Fruit fly (Drosophila melanogaster): ENCODE measurements around the gene Rbp9.

The Rbp9 gene

dm6 chr2L:2979091-2979490 is 24.5 kb downstream of the Rbp9 start, which contains the start of gene CG9643 (continued):
- TF ChIP-seq CG1024 (GFP tag; IDR thresholded peaks at IDR 0.05) (0 out of 2 replicates have a peak, but pooled peaks have one; percentile 11), p53 (GFP tag; optimal IDR thresholded peaks at IDR 0.05) (no peak), tll (GFP tag; optimal IDR thresholded peaks at IDR 0.05) (no peak), CG17328 (GFP tag; IDR thresholded peaks at IDR 0.05) (no peak), fd3F (GFP tag; optimal IDR thresholded peaks at IDR 0.05) (no peak), MESR4 (GFP tag; optimal IDR thresholded peaks at IDR 0.05) (peak; percentile 61), CG7839 (tag; optimal IDR thresholded peaks at IDR 0.05) (no peak), eve (GFP tag; optimal IDR thresholded peaks at IDR 0.05) (no peak), CG11456 (GFP tag; IDR thresholded peaks at IDR 0.05) (no peak), CG1647 (GFP tag; optimal IDR thresholded peaks at IDR 0.05) (no peak), unc-4 (GFP tag; IDR thresholded peaks at IDR 0.05; ENCODE audit: partially characterized antibody) (0 out of 2 replicates have a peak, but pooled peaks have one; percentile 27), prd (optimal IDR thresholded peaks at IDR 0.05) (no peak), prd (GFP tag; IDR thresholded peaks at IDR 0.05) (no peak), inv (GFP tag; IDR thresholded peaks at IDR 0.05; ENCODE audit: partially characterized antibody) (no peak), chm (GFP tag; IDR thresholded peaks at IDR 0.05) (no peak), CG18262 (tag; optimal IDR thresholded peaks at IDR 0.05) (no peak), Dbx (GFP tag; IDR thresholded peaks at IDR 0.05) (no peak), Fer2 (tag; optimal IDR thresholded peaks at IDR 0.05) (no peak), H15 (GFP tag; IDR thresholded peaks at IDR 0.05) (no peak), pfk (GFP tag; optimal IDR thresholded peaks at IDR 0.05) (peak; percentile 98), zfh2 (GFP tag; optimal IDR thresholded peaks at IDR 0.05) (no peak), exex (tag; optimal IDR thresholded peaks at IDR 0.05) (no peak), Xrp1 (GFP tag; IDR thresholded peaks at IDR 0.05) (no peak), HmgZ (tag; optimal IDR thresholded peaks at IDR 0.05) (peak; percentile 7), CG8281 (tag; optimal IDR thresholded peaks at IDR 0.05) (no peak), amos (GFP tag; IDR thresholded peaks at IDR 0.05; ENCODE audit: partially characterized antibody) (peak; percentile 29; the same call in 1 of the 2 replicates), CG4854 (GFP tag; optimal IDR thresholded peaks at IDR 0.05) (no peak), tna (GFP tag; IDR thresholded peaks at IDR 0.05; ENCODE audit: partially characterized antibody) (no peak; the same call in 1 of the 2 replicates), Sry-δ (GFP tag; optimal IDR thresholded peaks at IDR 0.05) (peak; percentile 14), CG14014 (GFP tag; IDR thresholded peaks at IDR 0.05) (no peak), Spps (tag; optimal IDR thresholded peaks at IDR 0.05) (no peak), Adf1 (GFP tag; IDR thresholded peaks at IDR 0.05) (no peak), CG11560 (tag; IDR thresholded peaks at IDR 0.05) (no peak), ase (GFP tag; IDR thresholded peaks at IDR 0.05) (no peak), zen2 (GFP tag; IDR thresholded peaks at IDR 0.05; ENCODE audit: partially characterized antibody) (no peak), BEAF-32 (GFP tag; optimal IDR thresholded peaks at IDR 0.05) (peak; percentile 19), CG8359 (GFP tag; optimal IDR thresholded peaks at IDR 0.05; ENCODE audit: borderline replicate concordance) (no peak), CG8944 (GFP tag; optimal IDR thresholded peaks at IDR 0.05) (no peak), CG30403 (GFP tag; optimal IDR thresholded peaks at IDR 0.05) (no peak), CG7963 (GFP tag; IDR thresholded peaks at IDR 0.05; ENCODE audit: partially characterized antibody) (no peak), CG4360 (GFP tag; IDR thresholded peaks at IDR 0.05) (no peak), Vsx1 (GFP tag; optimal IDR thresholded peaks at IDR 0.05) (no peak), CG3407 (GFP tag; optimal IDR thresholded peaks at IDR 0.05) (no peak), HLH3B (GFP tag; IDR thresholded peaks at IDR 0.05) (no peak), fd96Cb (tag; optimal IDR thresholded peaks at IDR 0.05) (no peak), caup (GFP tag; optimal IDR thresholded peaks at IDR 0.05; ENCODE audit: severe bottlenecking) (no peak), en (GFP tag; optimal IDR thresholded peaks at IDR 0.05) (no peak), CG1529 (GFP tag; optimal IDR thresholded peaks at IDR 0.05) (no peak), corto (GFP tag; optimal IDR thresholded peaks at IDR 0.05) (no peak), CG8388 (GFP tag; optimal IDR thresholded peaks at IDR 0.05) (no peak), toy (GFP tag; IDR thresholded peaks at IDR 0.05) (no peak)

All from whole organism, embryonic.